Worm (Caenorhabditis elegans) whole organism, L1 larva: ENCODE measurements around the gene Y116F11B.14.

ENCODE experiments used
- C04F5.9 ChIP-seq: sonication (generic microtip); optimal IDR thresholded peaks from 2 replicates; lab custom pipeline; 2016; ENCODE audit warnings: missing genetic modification characterization, missing compliant biosample characterization
- C16A3.4 ChIP-seq: fragments of 150-350 bp; optimal IDR thresholded peaks from 2 replicates; lab custom pipeline; 2014; ENCODE audit warnings: missing biosample characterization, missing genetic modification characterization
- C34B4.2 ChIP-seq: sonication (generic microtip); optimal IDR thresholded peaks from 2 replicates; lab custom pipeline; 2017; ENCODE audit warnings: mild to moderate bottlenecking, missing genetic modification characterization, missing compliant biosample characterization
- F16B12.6 ChIP-seq: fragments of 150-350 bp; optimal IDR thresholded peaks from 2 replicates; lab custom pipeline; 2014; ENCODE audit warnings: missing biosample characterization, missing genetic modification characterization
- alr-1 ChIP-seq: fragments of 200-800 bp; sonication (Bioruptor generic); optimal IDR thresholded peaks from 2 replicates; lab custom pipeline; 2018; ENCODE audit warnings: borderline replicate concordance, mild to moderate bottlenecking, missing genetic modification characterization, missing compliant biosample characterization
- ceh-63 ChIP-seq: fragments of 200-800 bp; sonication (Bioruptor generic); optimal IDR thresholded peaks from 2 replicates; lab custom pipeline; 2018; ENCODE audit warnings: mild to moderate bottlenecking, missing genetic modification characterization, missing compliant biosample characterization
- ceh-8 ChIP-seq: fragments of 200-800 bp; sonication (Bioruptor generic); optimal IDR thresholded peaks from 2 replicates; lab custom pipeline; 2018; ENCODE audit warnings: mild to moderate bottlenecking, missing genetic modification characterization, moderate library complexity, missing compliant biosample characterization
- ces-1 ChIP-seq: fragments of 150-350 bp; optimal IDR thresholded peaks from 2 replicates; lab custom pipeline; 2014; ENCODE audit warnings: missing biosample characterization, missing genetic modification reagents, missing genetic modification characterization
- efl-1 ChIP-seq, 4 experiments: fragments of 150-350 bp; optimal IDR thresholded peaks in 3 of 4; peaks in 1 of 4; 1 replicate in 1 of 4; 2 replicates in 3 of 4; lab custom pipeline; 2014; ENCODE audit warnings: missing biosample characterization in 2 of 4, missing genetic modification characterization in 2 of 4, missing genetic modification reagents in 2 of 4
- efl-3 ChIP-seq: fragments of 200-800 bp; sonication (Bioruptor generic); optimal IDR thresholded peaks from 2 replicates; lab custom pipeline; 2018; ENCODE audit warnings: mild to moderate bottlenecking, missing genetic modification characterization, missing compliant biosample characterization
- egl-27 ChIP-seq, 2 experiments: fragments of 150-350 bp in 1 of 2; sonication (generic microtip); optimal IDR thresholded peaks; 3 replicates each; lab custom pipeline; 2017 to 2018; ENCODE audit warnings: missing biosample characterization in 2 of 2, missing genetic modification characterization in 2 of 2, missing genetic modification reagents in 2 of 2
- fkh-10 ChIP-seq: sonication (generic microtip); optimal IDR thresholded peaks from 2 replicates; lab custom pipeline; 2017; ENCODE audit warnings: missing biosample characterization, missing genetic modification reagents, missing genetic modification characterization
- fkh-4 ChIP-seq: sonication (generic microtip); optimal IDR thresholded peaks from 2 replicates; lab custom pipeline; 2016; ENCODE audit warnings: missing compliant biosample characterization, missing genetic modification characterization, borderline replicate concordance
- fos-1 ChIP-seq: fragments of 150-350 bp; optimal IDR thresholded peaks from 2 replicates; lab custom pipeline; 2014; ENCODE audit warnings: missing biosample characterization, missing genetic modification characterization
- grh-1 ChIP-seq: fragments of 200-800 bp; sonication (Bioruptor generic); IDR thresholded peaks from 2 replicates; pipeline ENCODE4 v1.3.6; 2022; ENCODE audit warnings: missing genetic modification reagents, missing genetic modification characterization, missing compliant biosample characterization
- irx-1 ChIP-seq: sonication (generic microtip); optimal IDR thresholded peaks from 2 replicates; lab custom pipeline; 2016; ENCODE audit warnings: missing genetic modification characterization, missing compliant biosample characterization
- jun-1 ChIP-seq: fragments of 150-350 bp; optimal IDR thresholded peaks from 2 replicates; lab custom pipeline; 2014; ENCODE audit warnings: missing biosample characterization, missing genetic modification reagents, missing genetic modification characterization
- lin-14 ChIP-seq: fragments of 200-800 bp; sonication (Bioruptor generic); optimal IDR thresholded peaks from 2 replicates; lab custom pipeline; 2018; ENCODE audit warnings: mild to moderate bottlenecking, missing genetic modification characterization, moderate library complexity, missing compliant biosample characterization
- lin-35 ChIP-seq, 2 experiments: fragments of 150-350 bp; optimal IDR thresholded peaks; 2 replicates each; lab custom pipeline; 2014; ENCODE audit warnings: missing biosample characterization in 2 of 2, missing genetic modification characterization in 2 of 2, missing genetic modification reagents in 2 of 2
- lsy-2 ChIP-seq, 2 experiments: fragments of 150-350 bp; optimal IDR thresholded peaks; 2 replicates each; lab custom pipeline; 2014; ENCODE audit warnings: missing biosample characterization in 2 of 2, missing genetic modification characterization in 2 of 2
- mab-9 ChIP-seq: fragments of 200-800 bp; sonication (Bioruptor generic); IDR thresholded peaks from 2 replicates; pipeline ENCODE4 v1.3.6; 2022; ENCODE audit warnings: missing genetic modification reagents, missing genetic modification characterization, missing compliant biosample characterization
- nhr-11 ChIP-seq: fragments of 150-350 bp; optimal IDR thresholded peaks from 2 replicates; lab custom pipeline; 2014; ENCODE audit warnings: missing biosample characterization, missing genetic modification characterization
- nhr-12 ChIP-seq: sonication (generic microtip); optimal IDR thresholded peaks from 2 replicates; lab custom pipeline; 2017; ENCODE audit warnings: missing biosample characterization, missing genetic modification characterization
- nhr-19 ChIP-seq: fragments of 200-800 bp; sonication (Bioruptor generic); conservative IDR thresholded peaks from 2 replicates; pipeline ENCODE4 v1.3.6; 2022; ENCODE audit warnings: missing genetic modification characterization, missing compliant biosample characterization
- nhr-47 ChIP-seq: sonication (generic microtip); optimal IDR thresholded peaks from 2 replicates; lab custom pipeline; 2016; ENCODE audit warnings: mild to moderate bottlenecking, missing genetic modification characterization, moderate library complexity, missing compliant biosample characterization
- nhr-77 ChIP-seq: fragments of 150-350 bp; optimal IDR thresholded peaks from 2 replicates; lab custom pipeline; 2014; ENCODE audit warnings: missing biosample characterization, missing genetic modification characterization
- nhr-84 ChIP-seq: sonication (generic microtip); optimal IDR thresholded peaks from 2 replicates; lab custom pipeline; 2017; ENCODE audit warnings: missing biosample characterization, missing genetic modification characterization
- nhr-85 ChIP-seq: sonication (generic microtip); peaks from one replicate; lab custom pipeline; 2016; ENCODE audit warnings: missing genetic modification characterization, inconsistent platforms, missing compliant biosample characterization
- nhr-90 ChIP-seq: sonication (generic microtip); optimal IDR thresholded peaks from 2 replicates; lab custom pipeline; 2016; ENCODE audit warnings: mild to moderate bottlenecking, missing genetic modification characterization, missing compliant biosample characterization; ENCODE audit not compliant: poor library complexity
- pag-3 ChIP-seq: sonication (generic microtip); optimal IDR thresholded peaks from 2 replicates; lab custom pipeline; 2017; ENCODE audit warnings: missing genetic modification characterization, mild to moderate bottlenecking, missing compliant biosample characterization, antibody characterized with exemption, borderline replicate concordance; ENCODE audit not compliant: insufficient read depth
- pax-3 ChIP-seq: fragments of 200-800 bp; sonication (Bioruptor generic); optimal IDR thresholded peaks from 2 replicates; lab custom pipeline; 2018; ENCODE audit warnings: mild to moderate bottlenecking, missing genetic modification characterization, moderate library complexity, missing compliant biosample characterization
- rnt-1 ChIP-seq: sonication (generic microtip); optimal IDR thresholded peaks from 2 replicates; lab custom pipeline; 2016; ENCODE audit warnings: mild to moderate bottlenecking, missing genetic modification characterization, moderate library complexity, missing compliant biosample characterization
- skn-1 ChIP-seq: fragments of 150-350 bp; optimal IDR thresholded peaks from 2 replicates; lab custom pipeline; 2014; ENCODE audit warnings: missing biosample characterization, missing genetic modification characterization
- snu-23 ChIP-seq: sonication (generic microtip); optimal IDR thresholded peaks from 2 replicates; lab custom pipeline; 2016; ENCODE audit warnings: missing genetic modification characterization, missing compliant biosample characterization
- sox-4 ChIP-seq: sonication (generic microtip); optimal IDR thresholded peaks from 2 replicates; lab custom pipeline; 2016; ENCODE audit warnings: missing genetic modification characterization, missing compliant biosample characterization
- sptf-1 ChIP-seq: fragments of 150-350 bp; optimal IDR thresholded peaks from 2 replicates; lab custom pipeline; 2014; ENCODE audit warnings: missing biosample characterization, missing genetic modification characterization
- sup-37 ChIP-seq: fragments of 200-800 bp; sonication (Bioruptor generic); optimal IDR thresholded peaks from 2 replicates; lab custom pipeline; 2018; ENCODE audit warnings: mild to moderate bottlenecking, missing genetic modification characterization, missing compliant biosample characterization
- swsn-7 ChIP-seq: sonication (generic microtip); optimal IDR thresholded peaks from 2 replicates; lab custom pipeline; 2016; ENCODE audit warnings: missing genetic modification characterization, missing compliant biosample characterization
- tlp-1 ChIP-seq: fragments of 150-350 bp; optimal IDR thresholded peaks from 2 replicates; lab custom pipeline; 2014; ENCODE audit warnings: missing biosample characterization, missing genetic modification characterization
- unc-62 ChIP-seq: fragments of 150-350 bp; optimal IDR thresholded peaks from 2 replicates; lab custom pipeline; 2014; ENCODE audit warnings: missing biosample characterization, missing genetic modification reagents, missing genetic modification characterization
- unc-98 ChIP-seq: fragments of 200-800 bp; sonication (Bioruptor generic); IDR thresholded peaks from 2 replicates; pipeline ENCODE4 v1.3.6; 2022; ENCODE audit warnings: missing genetic modification characterization, missing compliant biosample characterization
- zag-1 ChIP-seq: fragments of 150-350 bp; optimal IDR thresholded peaks from 2 replicates; lab custom pipeline; 2014; ENCODE audit warnings: missing biosample characterization, missing genetic modification characterization
- zip-4 ChIP-seq: fragments of 200-800 bp; sonication (Bioruptor generic); optimal IDR thresholded peaks from 2 replicates; lab custom pipeline; 2018; ENCODE audit warnings: mild to moderate bottlenecking, missing genetic modification characterization, moderate library complexity, missing compliant biosample characterization
- ztf-4 ChIP-seq: fragments of 150-350 bp; optimal IDR thresholded peaks from 2 replicates; lab custom pipeline; 2014; ENCODE audit warnings: missing biosample characterization, missing genetic modification characterization

Gene Y116F11B.14

ce11 chrV:19860225-19860624, 39.0 kb upstream of the Y116F11B.14 start (continued):
- TF ChIP-seq rnt-1 (tag; lab: Kevin White, UChicago): no peak

ce11 chrV:19867883-19868282, 31.4 kb upstream of the Y116F11B.14 start, which contains the start of gene Y116F11B.9:
Gene Y116F11B.9 (minus strand): TSS chrV:19867983.
- TF ChIP-seq nhr-85 (tag; lab: Kevin White, UChicago) (no peak), zag-1 (tag; lab: Kevin White, UChicago) (no peak), egl-27 (tag; optimal IDR thresholded peaks at IDR 0.05; lab: Kevin White, UChicago) (no peak), nhr-77 (tag; lab: Kevin White, UChicago) (no peak), ces-1 (GFP tag; lab: Kevin White, UChicago) (no peak), efl-3 (GFP tag; lab: Kevin White, UChicago) (no peak), sox-4 (tag; lab: Kevin White, UChicago) (no peak)

ce11 chrV:19882916-19883315, 16.4 kb upstream of the Y116F11B.14 start, which contains the start of gene Y116F11B.13:
Gene Y116F11B.13 (plus strand): TSS chrV:19883216.
- TF ChIP-seq grh-1: no peak
- no peak for TF ChIP-seq snu-23
- TF ChIP-seq C16A3.4 (tag; lab: Kevin White, UChicago): no peak
- no peak for TF ChIP-seq jun-1 (tag; lab: Kevin White, UChicago)
- no peak for TF ChIP-seq fkh-4 (tag; lab: Kevin White, UChicago)
- TF ChIP-seq efl-1 (optimal IDR thresholded peaks at IDR 0.05; lab: Kevin White, UChicago): no peak
- no peak for TF ChIP-seq efl-1 (GFP tag; optimal IDR thresholded peaks at IDR 0.05 in 1 of 2; lab: Kevin White, UChicago)
- no peak for TF ChIP-seq pax-3 (tag; lab: Kevin White, UChicago)
- no peak for TF ChIP-seq pag-3 (tag; lab: Kevin White, UChicago)
- TF ChIP-seq nhr-85 (tag; lab: Kevin White, UChicago): no peak
- no peak for TF ChIP-seq rnt-1 (tag; lab: Kevin White, UChicago)
- no peak for TF ChIP-seq tlp-1 (tag; lab: Kevin White, UChicago)
- no peak for TF ChIP-seq nhr-90 (tag; lab: Kevin White, UChicago)
- no peak for TF ChIP-seq fos-1 (tag; lab: Kevin White, UChicago)
- TF ChIP-seq lsy-2 (tag; optimal IDR thresholded peaks at IDR 0.05; lab: Kevin White, UChicago): no peak
- TF ChIP-seq nhr-19 (GFP tag; lab: Robert Waterston, UW): no peak
- TF ChIP-seq sptf-1 (tag; lab: Kevin White, UChicago): no peak

ce11 chrV:19895250-19895649, 4.0 kb upstream of the Y116F11B.14 start, which contains the start of gene gly-4:
Gene gly-4 (minus strand): TSS chrV:19895350.
- TF ChIP-seq F16B12.6 (tag; lab: Kevin White, UChicago) (no peak), ceh-63 (GFP tag; lab: Kevin White, UChicago) (no peak)
- TF ChIP-seq, all 84 proteins: peak for 0

ce11 chrV:19897557-19897956, 1.7 kb upstream of the Y116F11B.14 start:
- TF ChIP-seq unc-98 (GFP tag; lab: Robert Waterston, UW) (no peak), alr-1 (tag; lab: Kevin White, UChicago) (no peak), irx-1 (tag; lab: Kevin White, UChicago) (peak; percentile 8), mab-9 (no peak), nhr-47 (tag; lab: Kevin White, UChicago) (no peak), fkh-10 (GFP tag; lab: Kevin White, UChicago) (peak; percentile 25), C04F5.9 (tag; lab: Kevin White, UChicago) (no peak), zip-4 (GFP tag; lab: Kevin White, UChicago) (no peak), lin-14 (peak; percentile 92), efl-3 (GFP tag; lab: Kevin White, UChicago) (no peak), swsn-7 (peak; percentile 50), nhr-11 (peak; percentile 29), sptf-1 (tag; lab: Kevin White, UChicago) (no peak), ceh-8 (GFP tag; lab: Kevin White, UChicago) (no peak), nhr-84 (tag; lab: Kevin White, UChicago) (no peak), nhr-19 (GFP tag; lab: Robert Waterston, UW) (peak; percentile 50), ztf-4 (tag; lab: Kevin White, UChicago) (no peak), C34B4.2 (no peak), unc-62 (GFP tag; lab: Kevin White, UChicago) (no peak), skn-1 (no peak), sox-4 (tag; lab: Kevin White, UChicago) (no peak), lin-35 (GFP tag; optimal IDR thresholded peaks at IDR 0.05; lab: Kevin White, UChicago) (peak; percentile 13 to 30), nhr-12 (no peak), ces-1 (GFP tag; lab: Kevin White, UChicago) (no peak), sup-37 (GFP tag; lab: Kevin White, UChicago) (no peak)
